Worm (Caenorhabditis elegans) whole organism, early embryonic: ENCODE data around the gene F57G12.2.

Source experiments
- B0310.2 ChIP-seq: sonication (generic microtip); optimal IDR thresholded peaks from 2 replicates; lab custom pipeline; 2016; ENCODE audit warnings: mild to moderate bottlenecking, missing genetic modification characterization, missing compliant biosample characterization
- F13C5.2 ChIP-seq: sonication (generic microtip); optimal IDR thresholded peaks from 2 replicates; lab custom pipeline; 2017; ENCODE audit warnings: mild to moderate bottlenecking, missing genetic modification characterization, inconsistent platforms, missing compliant biosample characterization
- aly-1 ChIP-seq: sonication (generic microtip); optimal IDR thresholded peaks from 2 replicates; lab custom pipeline; 2016; ENCODE audit warnings: missing genetic modification characterization, missing compliant biosample characterization
- ama-1 ChIP-seq: fragments of 150-350 bp; optimal IDR thresholded peaks from 2 replicates; lab custom pipeline; 2014
- ceh-13 ChIP-seq: fragments of 200-800 bp; sonication (Bioruptor generic); optimal IDR thresholded peaks from 2 replicates; lab custom pipeline; 2018; ENCODE audit warnings: mild to moderate bottlenecking, missing genetic modification characterization, missing compliant biosample characterization
- ceh-36 ChIP-seq: sonication (generic microtip); optimal IDR thresholded peaks from 2 replicates; lab custom pipeline; 2016; ENCODE audit warnings: missing genetic modification characterization, inconsistent platforms, missing compliant biosample characterization
- ets-7 ChIP-seq: sonication (generic microtip); optimal IDR thresholded peaks from 2 replicates; lab custom pipeline; 2016; ENCODE audit warnings: missing genotype, missing genetic modification characterization, missing compliant biosample characterization
- flt-1 ChIP-seq: fragments of 200-800 bp; sonication (Bioruptor generic); IDR thresholded peaks from 2 replicates; pipeline ENCODE4 v1.3.6; 2022; ENCODE audit warnings: missing genetic modification characterization, missing compliant biosample characterization
- hmbx-1 ChIP-seq: sonication (generic microtip); optimal IDR thresholded peaks from 2 replicates; lab custom pipeline; 2016; ENCODE audit warnings: mild to moderate bottlenecking, missing genetic modification characterization, missing compliant biosample characterization
- hmg-4 ChIP-seq: fragments of 200-800 bp; sonication (Bioruptor generic); optimal IDR thresholded peaks from 2 replicates; lab custom pipeline; 2018; ENCODE audit warnings: mild to moderate bottlenecking, missing genetic modification characterization, missing compliant biosample characterization
- hnd-1 ChIP-seq: sonication (generic microtip); optimal IDR thresholded peaks from 2 replicates; lab custom pipeline; 2016; ENCODE audit warnings: missing genetic modification characterization, missing compliant biosample characterization
- pes-1 ChIP-seq: fragments of 200-800 bp; sonication (Bioruptor generic); IDR thresholded peaks from 2 replicates; pipeline ENCODE4 v1.3.6; 2022; ENCODE audit warnings: missing genetic modification reagents, missing genetic modification characterization, missing compliant biosample characterization
- scrt-1 ChIP-seq: fragments of 200-800 bp; sonication (Bioruptor generic); IDR thresholded peaks from 2 replicates; pipeline ENCODE4 v1.3.6; 2022; ENCODE audit warnings: missing genetic modification characterization, missing compliant biosample characterization
- sea-1 ChIP-seq: fragments of 200-800 bp; sonication (Bioruptor generic); conservative IDR thresholded peaks from 2 replicates; pipeline ENCODE4 v1.3.6; 2022; ENCODE audit warnings: missing genetic modification characterization, missing compliant biosample characterization
- tbx-11 ChIP-seq: fragments of 200-800 bp; sonication (Bioruptor generic); IDR thresholded peaks from 2 replicates; pipeline ENCODE4 v1.3.6; 2022; ENCODE audit warnings: missing genetic modification characterization, missing compliant biosample characterization
- tbx-37 ChIP-seq: fragments of 200-800 bp; sonication (Bioruptor generic); conservative IDR thresholded peaks from 2 replicates; pipeline ENCODE4 v1.3.6; 2022; ENCODE audit warnings: missing genetic modification reagents, missing genetic modification characterization, missing compliant biosample characterization
- tra-4 ChIP-seq: sonication (generic microtip); optimal IDR thresholded peaks from 2 replicates; lab custom pipeline; 2017; ENCODE audit warnings: missing genetic modification characterization, missing compliant biosample characterization

Gene F57G12.2

ce11 chrX:12121285-12121684 is 38.6 kb downstream of the F57G12.2 start, which contains the start of gene lgc-17:
Gene lgc-17, plus strand, starts transcription at chrX:12121585.
- TF ChIP-seq sea-1 (GFP tag; lab: Robert Waterston, UW) (no peak), ceh-13 (GFP tag; lab: Kevin White, UChicago) (no peak), ets-7 (tag; lab: Kevin White, UChicago) (no peak), B0310.2 (tag; lab: Kevin White, UChicago) (no peak), tra-4 (tag; lab: Kevin White, UChicago) (no peak), hnd-1 (no peak)

- TF ChIP-seq ceh-36 (tag; lab: Kevin White, UChicago) = no peak
These were observed 41.5 kb downstream of the F57G12.2 start, which contains the start of gene lgc-16 for ce11 chrX:12118340-12118739. Gene lgc-16, plus strand, starts transcription at chrX:12118640.

- no peak for TF ChIP-seq ceh-36 (tag; lab: Kevin White, UChicago)
These were observed 45.8 kb downstream of the F57G12.2 start, which contains the start of gene lgc-15 for ce11 chrX:12114024-12114423. Gene lgc-15, plus strand, starts transcription at chrX:12114324.

ce11 chrX:12111213-12111612 is 48.6 kb downstream of the F57G12.2 start, which contains the start of gene lgc-14:
Gene lgc-14, plus strand, starts transcription at chrX:12111513.
- TF ChIP-seq tbx-11 (GFP tag; lab: Robert Waterston, UW) (no peak), tbx-37 (GFP tag; lab: Robert Waterston, UW) (no peak), hmg-4 (no peak), B0310.2 (tag; lab: Kevin White, UChicago) (no peak), ceh-36 (tag; lab: Kevin White, UChicago) (no peak), hnd-1 (no peak), flt-1 (GFP tag; lab: Robert Waterston, UW) (no peak), ets-7 (tag; lab: Kevin White, UChicago) (no peak), hmbx-1 (no peak), pes-1 (GFP tag; lab: Robert Waterston, UW) (no peak), sea-1 (GFP tag; lab: Robert Waterston, UW) (no peak), F13C5.2 (tag; lab: Kevin White, UChicago) (no peak), ama-1 (lab: Kevin White, UChicago) (no peak), ceh-13 (GFP tag; lab: Kevin White, UChicago) (no peak), scrt-1 (GFP tag; lab: Robert Waterston, UW) (no peak), aly-1 (tag; lab: Kevin White, UChicago) (no peak), tra-4 (tag; lab: Kevin White, UChicago) (no peak)

ce11 chrX:12108517-12109216 is 51.2 kb downstream of the F57G12.2 start, which contains the start of the genes W03G11.2 and lgc-13:
Gene W03G11.2, minus strand, starts transcription at chrX:12108617.
Gene lgc-13, plus strand, starts transcription at chrX:12109166.
- no peak for TF ChIP-seq ceh-36 (tag; lab: Kevin White, UChicago)
